Worm (Caenorhabditis elegans): ENCODE measurements around the gene srbc-8.

The srbc-8 gene

DNA sequence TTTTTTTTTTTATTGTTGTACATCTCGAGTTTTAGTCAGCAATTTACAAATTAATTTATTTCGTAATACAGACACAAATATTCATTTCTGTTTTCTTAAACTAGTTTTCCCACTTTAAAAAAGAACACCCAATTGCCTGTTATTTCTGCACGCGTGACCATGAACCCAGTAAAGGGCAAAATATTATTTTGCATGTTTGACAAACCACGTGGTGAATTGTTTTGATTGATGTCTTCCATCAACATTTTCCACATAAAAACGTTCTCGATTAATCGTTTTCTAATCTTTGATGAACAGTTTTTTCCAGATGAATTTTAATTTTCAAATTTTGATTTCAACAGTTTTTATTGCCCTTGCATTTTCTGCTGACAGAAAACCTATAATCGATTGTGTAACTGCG is 40.8 kb upstream of the srbc-8 start, which contains the start of gene C54F6.18:
Gene C54F6.18, plus strand, starts transcription at position 301 of the 400 bp plus-strand sequence.
- TF ChIP-seq ceh-48 (tag; optimal IDR thresholded peaks at IDR 0.05) (no peak), ceh-19 (GFP tag; optimal IDR thresholded peaks at IDR 0.05) (no peak), K09A11.1 (tag; optimal IDR thresholded peaks at IDR 0.05; ENCODE audit: insufficient read depth) (no peak), syd-9 (tag; optimal IDR thresholded peaks at IDR 0.05) (no peak), pha-2 (tag; optimal IDR thresholded peaks at IDR 0.05) (no peak), tbx-7 (tag; optimal IDR thresholded peaks at IDR 0.05) (no peak)

DNA sequence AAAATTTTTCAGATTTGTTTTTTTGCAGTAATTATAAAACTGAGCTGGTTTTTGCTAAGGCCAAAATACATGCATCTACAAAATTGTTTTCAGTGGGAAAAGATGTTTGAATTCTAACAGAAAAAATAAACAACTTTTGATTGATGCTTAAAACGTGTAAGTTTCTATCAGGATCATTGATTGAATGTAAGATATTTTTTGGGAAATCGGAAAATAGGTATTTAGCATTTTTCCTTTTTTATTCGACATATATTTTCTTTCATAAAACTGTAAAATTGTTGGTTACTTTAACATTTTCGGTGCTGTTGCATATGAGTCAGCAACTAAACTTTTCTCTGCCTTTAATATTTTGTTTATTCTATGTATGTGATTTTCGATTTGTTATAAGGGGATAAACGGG is 39.5 kb upstream of the srbc-8 start, which contains the start of gene C54F6.20:
Gene C54F6.20, plus strand, starts transcription at position 301 of the 400 bp plus-strand sequence.
- TF ChIP-seq ttx-3 (tag; optimal IDR thresholded peaks at IDR 0.05): no peak

DNA sequence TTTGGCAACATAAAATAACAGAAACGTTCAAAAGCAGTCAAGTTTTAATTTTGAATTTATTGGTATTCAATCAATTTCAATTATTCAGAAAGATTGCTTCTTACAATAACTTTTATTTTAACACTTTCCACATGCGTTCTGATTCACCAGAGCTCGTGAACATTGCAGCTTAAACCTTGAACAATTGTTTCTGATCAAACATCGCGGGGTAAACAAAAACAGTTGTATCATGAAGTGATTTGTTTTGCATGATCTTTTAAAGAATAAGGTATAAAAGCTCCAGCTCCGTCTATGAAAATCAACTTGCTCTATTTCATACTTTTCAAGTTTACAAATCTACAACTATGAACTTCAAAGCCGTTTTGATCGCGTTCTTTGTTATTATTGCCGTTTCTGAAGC is 38.5 kb upstream of the srbc-8 start, which contains the start of gene C54F6.6:
Gene C54F6.6, plus strand, starts transcription at position 301 of the 400 bp plus-strand sequence.
- no peak for TF ChIP-seq pax-1 (tag; optimal IDR thresholded peaks at IDR 0.05)
- no peak for TF ChIP-seq dmd-4 (tag; optimal IDR thresholded peaks at IDR 0.05; ENCODE audit: borderline replicate concordance)
- TF ChIP-seq odd-2 (tag; optimal IDR thresholded peaks at IDR 0.05): no peak
- TF ChIP-seq lim-6 (tag; optimal IDR thresholded peaks at IDR 0.05): no peak
- TF ChIP-seq ceh-30 (tag; optimal IDR thresholded peaks at IDR 0.05): no peak
- no peak for TF ChIP-seq hlh-15 (tag; optimal IDR thresholded peaks at IDR 0.05)

DNA sequence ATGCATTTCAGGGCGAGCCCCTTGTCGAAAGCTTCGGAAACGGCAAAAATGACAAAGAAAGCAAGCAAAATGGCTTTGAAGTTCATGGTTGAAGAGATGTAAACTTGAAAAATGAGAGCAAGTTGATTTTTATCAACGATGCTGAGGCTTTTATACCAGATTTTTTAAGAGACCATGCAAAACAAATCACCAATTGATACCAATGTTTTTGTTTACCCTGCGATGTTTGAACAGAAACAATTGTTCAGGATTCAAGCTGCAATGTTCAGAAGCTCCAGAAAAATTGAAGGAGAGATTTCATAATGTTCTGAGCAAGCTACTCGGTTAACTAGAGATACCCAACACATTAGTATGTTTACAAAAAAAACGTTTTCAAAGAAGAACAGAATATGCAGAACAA is 37.4 kb upstream of the srbc-8 start, which contains the start of gene C54F6.15:
Gene C54F6.15, minus strand, starts transcription at position 101 of the 400 bp plus-strand sequence.
- no peak for TF ChIP-seq dve-1 (tag; optimal IDR thresholded peaks at IDR 0.05)

DNA sequence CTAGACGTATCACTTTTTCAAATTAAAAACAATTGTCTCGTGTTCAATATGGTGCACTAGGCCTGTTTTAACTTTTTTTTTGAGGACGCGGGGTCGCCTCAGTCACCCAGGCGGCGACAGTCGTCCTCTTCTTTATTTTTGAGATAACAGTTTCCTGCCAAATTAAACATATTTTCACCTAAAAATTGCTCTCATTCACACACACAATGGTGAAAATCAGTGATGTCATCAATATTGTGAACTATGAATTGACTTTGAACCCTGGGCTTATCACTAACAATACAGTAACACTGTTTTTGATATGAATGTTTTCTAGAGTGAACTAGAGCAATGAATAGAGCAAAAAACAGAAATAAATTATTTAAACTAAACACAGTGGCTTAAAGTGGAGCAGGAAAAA is 36.4 kb upstream of the srbc-8 start:
- TF ChIP-seq Y22D7AL.16 (tag; optimal IDR thresholded peaks at IDR 0.05) (no peak), ahr-1 (tag; optimal IDR thresholded peaks at IDR 0.05) (no peak), sox-4 (tag; optimal IDR thresholded peaks at IDR 0.05) (no peak), hlh-8 (tag; optimal IDR thresholded peaks at IDR 0.05) (no peak)

DNA sequence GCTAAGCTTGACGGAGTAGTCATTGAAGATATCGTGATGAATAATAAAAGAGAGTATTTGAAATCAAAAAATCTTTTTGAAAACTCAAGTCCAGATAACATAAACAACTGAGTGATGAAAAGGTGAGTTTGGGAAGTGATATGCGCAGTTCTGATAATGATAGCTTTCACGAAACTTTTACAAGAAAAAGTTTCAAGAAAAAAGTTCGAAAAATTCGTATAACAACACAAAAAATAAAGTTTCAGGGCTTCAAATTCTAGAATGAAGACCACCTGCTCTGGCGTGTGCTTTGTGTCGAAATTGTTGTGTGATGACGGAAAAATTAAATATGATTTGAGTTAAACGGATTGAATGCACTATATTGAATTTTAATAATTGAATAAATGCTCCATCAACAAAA is 35.2 kb upstream of the srbc-8 start, which contains the start of gene srb-19:
Gene srb-19, minus strand, starts transcription at position 101 of the 400 bp plus-strand sequence.
- TF ChIP-seq hlh-6 (tag; optimal IDR thresholded peaks at IDR 0.05): no peak
- TF ChIP-seq sox-4 (tag; optimal IDR thresholded peaks at IDR 0.05): no peak
- TF ChIP-seq unc-42 (tag; optimal IDR thresholded peaks at IDR 0.05): no peak
- no peak for TF ChIP-seq nhr-232 (tag; optimal IDR thresholded peaks at IDR 0.05)
- TF ChIP-seq fkh-10 (GFP tag; optimal IDR thresholded peaks at IDR 0.05): no peak
- TF ChIP-seq madf-2 (tag; optimal IDR thresholded peaks at IDR 0.05): no peak
- no peak for TF ChIP-seq pros-1 (tag; optimal IDR thresholded peaks at IDR 0.05)
- TF ChIP-seq unc-86 (tag; optimal IDR thresholded peaks at IDR 0.05): no peak
- TF ChIP-seq rnt-1 (tag; optimal IDR thresholded peaks at IDR 0.05): no peak
- no peak for TF ChIP-seq pat-9 (tag; optimal IDR thresholded peaks at IDR 0.05)
- TF ChIP-seq K02D7.2 (tag; optimal IDR thresholded peaks at IDR 0.05): no peak
- TF ChIP-seq ceh-14 (tag; optimal IDR thresholded peaks at IDR 0.05): no peak
- no peak for TF ChIP-seq T23F11.4 (GFP tag; optimal IDR thresholded peaks at IDR 0.05)
- TF ChIP-seq elt-4 (tag; optimal IDR thresholded peaks at IDR 0.05): no peak
- no peak for TF ChIP-seq pqm-1 (tag; optimal IDR thresholded peaks at IDR 0.05)
- no peak for TF ChIP-seq pha-4 (tag; optimal IDR thresholded peaks at IDR 0.05)
- no peak for TF ChIP-seq ceh-9 (tag; optimal IDR thresholded peaks at IDR 0.05)
- TF ChIP-seq nfya-1 (tag; optimal IDR thresholded peaks at IDR 0.05): no peak
- no peak for TF ChIP-seq npax-4 (tag; optimal IDR thresholded peaks at IDR 0.05)
- no peak for TF ChIP-seq sdc-2 (tag; optimal IDR thresholded peaks at IDR 0.05)
